Worm (Caenorhabditis elegans): Measurements from ENCODE around the gene fbxb-99.

Gene fbxb-99

ce11 chrII:3793336-3793735 lies at the start of gene fbxb-99:
Gene fbxb-99, minus strand, starts transcription at chrII:3793436.
- TF ChIP-seq dmd-4 (tag; optimal IDR thresholded peaks at IDR 0.05): no peak
- no peak for TF ChIP-seq nhr-77 (tag; optimal IDR thresholded peaks at IDR 0.05)
- TF ChIP-seq skn-1 (tag; optimal IDR thresholded peaks at IDR 0.05): no peak
- TF ChIP-seq peb-1 (tag; optimal IDR thresholded peaks at IDR 0.05): no peak
- TF ChIP-seq F13H6.1 (tag; optimal IDR thresholded peaks at IDR 0.05): no peak
- TF ChIP-seq unc-39 (tag; optimal IDR thresholded peaks at IDR 0.05): no peak
- TF ChIP-seq ztf-11 (tag; optimal IDR thresholded peaks at IDR 0.05): no peak
- no peak for TF ChIP-seq gmeb-1 (tag; optimal IDR thresholded peaks at IDR 0.05)
- no peak for TF ChIP-seq egl-27 (tag; optimal IDR thresholded peaks at IDR 0.05)
- no peak for TF ChIP-seq mbf-1 (tag; optimal IDR thresholded peaks at IDR 0.05)
- TF ChIP-seq fos-1 (tag; optimal IDR thresholded peaks at IDR 0.05): no peak
- TF ChIP-seq nhr-11 (tag; optimal IDR thresholded peaks at IDR 0.05): no peak
- no peak for TF ChIP-seq ZK546.5 (tag; optimal IDR thresholded peaks at IDR 0.05)
- no peak for TF ChIP-seq ama-1 (optimal IDR thresholded peaks at IDR 0.05)
- TF ChIP-seq nhr-12 (tag; optimal IDR thresholded peaks at IDR 0.05): no peak
- TF ChIP-seq ztf-1 (GFP tag; conservative IDR thresholded peaks at IDR 0.05): no peak

ce11 chrII:3839562-3839961 lies 46.3 kb upstream of the fbxb-99 start, which contains the start of gene C17A2.4:
Gene C17A2.4, plus strand, starts transcription at chrII:3839862.
- TF ChIP-seq F13H6.1 (tag; optimal IDR thresholded peaks at IDR 0.05) (no peak), nhr-6 (tag; optimal IDR thresholded peaks at IDR 0.05) (no peak), alr-1 (tag; optimal IDR thresholded peaks at IDR 0.05) (no peak), dmd-4 (tag; optimal IDR thresholded peaks at IDR 0.05) (no peak), ztf-11 (tag; optimal IDR thresholded peaks at IDR 0.05) (no peak), unc-55 (GFP tag; optimal IDR thresholded peaks at IDR 0.05) (no peak)

DNA sequence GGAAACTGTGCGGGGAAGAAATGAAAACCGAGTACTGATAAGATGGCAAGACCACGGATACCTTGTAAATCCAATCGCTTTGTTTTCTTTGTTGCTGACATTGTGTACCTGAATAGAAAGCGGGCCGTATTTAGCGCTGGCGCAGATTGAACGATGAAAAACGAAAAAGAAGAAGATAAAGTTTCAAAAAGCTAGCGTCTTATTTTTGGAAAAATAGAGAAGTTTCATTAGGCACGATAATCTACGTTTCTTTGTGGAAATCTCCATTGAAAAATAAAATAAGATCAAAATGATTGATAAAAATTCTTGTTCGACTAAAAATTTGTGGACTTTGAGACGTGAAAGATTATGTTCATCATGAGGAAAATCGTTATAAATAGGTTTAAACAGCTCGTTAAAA lies 42.7 kb upstream of the fbxb-99 start, which contains the start of gene oac-4:
TSS of gene oac-4 (minus strand) at position 101 of the 400 bp plus-strand sequence.
- no peak for TF ChIP-seq nhr-129 (tag; optimal IDR thresholded peaks at IDR 0.05)
- no peak for TF ChIP-seq alr-1 (tag; optimal IDR thresholded peaks at IDR 0.05)
- TF ChIP-seq peb-1 (tag; optimal IDR thresholded peaks at IDR 0.05): no peak
- TF ChIP-seq sma-9 (GFP tag; optimal IDR thresholded peaks at IDR 0.05): no peak
- TF ChIP-seq sma-9 (tag; optimal IDR thresholded peaks at IDR 0.05): no peak
- no peak for TF ChIP-seq elt-1 (tag; optimal IDR thresholded peaks at IDR 0.05)
- no peak for TF ChIP-seq sem-4 (tag; optimal IDR thresholded peaks at IDR 0.05)
- TF ChIP-seq lin-39 (tag; optimal IDR thresholded peaks at IDR 0.05): no peak
- TF ChIP-seq unc-62 (GFP tag; optimal IDR thresholded peaks at IDR 0.05): no peak
- TF ChIP-seq ceh-16 (tag; optimal IDR thresholded peaks at IDR 0.05): no peak
- no peak for TF ChIP-seq skn-1 (tag; optimal IDR thresholded peaks at IDR 0.05)
- no peak for TF ChIP-seq crh-2 (tag; optimal IDR thresholded peaks at IDR 0.05)
- no peak for TF ChIP-seq nhr-11 (tag; optimal IDR thresholded peaks at IDR 0.05)
- TF ChIP-seq zag-1 (tag; optimal IDR thresholded peaks at IDR 0.05): no peak
- no peak for TF ChIP-seq nhr-25 (tag; optimal IDR thresholded peaks at IDR 0.05)
- no peak for TF ChIP-seq mdl-1 (tag; optimal IDR thresholded peaks at IDR 0.05)
- TF ChIP-seq Y55F3AM.14 (GFP tag; optimal IDR thresholded peaks at IDR 0.05): no peak

DNA sequence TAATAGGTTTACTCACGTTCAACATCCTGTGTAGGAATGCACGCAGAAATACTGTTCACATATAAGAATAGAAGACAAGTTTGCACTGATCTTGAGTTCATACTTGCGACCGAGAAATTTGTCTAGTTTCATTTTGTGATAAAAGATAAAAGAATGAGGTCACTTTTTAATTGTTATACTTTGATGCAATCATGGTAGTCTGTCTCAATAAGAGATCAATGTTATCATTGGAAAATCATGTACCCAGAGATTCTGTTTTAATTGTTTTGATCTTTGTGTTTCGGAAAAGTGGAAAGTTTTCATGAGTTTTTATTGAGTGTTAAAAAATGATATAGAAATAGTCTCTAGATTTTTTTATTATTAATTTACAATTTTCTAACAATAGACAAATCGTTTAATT lies 39.1 kb upstream of the fbxb-99 start, which contains the start of gene F54D10.9:
TSS of gene F54D10.9 (minus strand) at position 101 of the 400 bp plus-strand sequence.
- TF ChIP-seq zag-1 (tag; optimal IDR thresholded peaks at IDR 0.05): no peak

- TF ChIP-seq elt-1 (tag; optimal IDR thresholded peaks at IDR 0.05): no peak
- TF ChIP-seq ztf-11 (tag; optimal IDR thresholded peaks at IDR 0.05): no peak
- no peak for TF ChIP-seq crh-2 (tag; optimal IDR thresholded peaks at IDR 0.05)
- no peak for TF ChIP-seq ztf-4 (tag; optimal IDR thresholded peaks at IDR 0.05)
- TF ChIP-seq nhr-12 (tag; optimal IDR thresholded peaks at IDR 0.05): no peak
- no peak for TF ChIP-seq fos-1 (tag; optimal IDR thresholded peaks at IDR 0.05)
- TF ChIP-seq ZK546.5 (tag; optimal IDR thresholded peaks at IDR 0.05): no peak
- no peak for TF ChIP-seq F13H6.1 (tag; optimal IDR thresholded peaks at IDR 0.05)
- no peak for TF ChIP-seq R02D3.7 (tag; optimal IDR thresholded peaks at IDR 0.05)
- TF ChIP-seq sma-3 (GFP tag; optimal IDR thresholded peaks at IDR 0.05): no peak
- TF ChIP-seq sem-4 (tag; optimal IDR thresholded peaks at IDR 0.05): no peak
- no peak for TF ChIP-seq egl-27 (tag; optimal IDR thresholded peaks at IDR 0.05)
- no peak for TF ChIP-seq unc-62 (GFP tag; optimal IDR thresholded peaks at IDR 0.05)
- no peak for TF ChIP-seq nhr-21 (tag; optimal IDR thresholded peaks at IDR 0.05)
- TF ChIP-seq C34F6.9 (tag; optimal IDR thresholded peaks at IDR 0.05): no peak
- TF ChIP-seq nhr-11 (tag; optimal IDR thresholded peaks at IDR 0.05): no peak
- no peak for TF ChIP-seq peb-1 (tag; optimal IDR thresholded peaks at IDR 0.05)
- no peak for TF ChIP-seq mab-5 (tag; optimal IDR thresholded peaks at IDR 0.05)
Observed at ce11 chrII:3829623-3830022, 36.4 kb upstream of the fbxb-99 start.
